Worm (Caenorhabditis elegans) whole organism, midembryonic: Measurements from ENCODE around the gene scly-1.

Source experiments
- T22C8.4 ChIP-seq: fragments of 200-800 bp; sonication (Bioruptor generic); IDR thresholded peaks from 2 replicates; pipeline ENCODE4 v1.3.6; 2022; ENCODE audit warnings: missing genetic modification characterization, missing compliant biosample characterization
- flt-1 ChIP-seq: fragments of 200-800 bp; sonication (Bioruptor generic); IDR thresholded peaks from 2 replicates; pipeline ENCODE4 v1.3.6; 2022; ENCODE audit warnings: missing genetic modification characterization, missing compliant biosample characterization
- klf-2 ChIP-seq: fragments of 200-800 bp; sonication (Bioruptor generic); conservative IDR thresholded peaks from 2 replicates; pipeline ENCODE4 v1.3.6; 2022; ENCODE audit warnings: missing genetic modification reagents, missing genetic modification characterization, missing compliant biosample characterization
- med-1 ChIP-seq: sonication (generic microtip); optimal IDR thresholded peaks from 2 replicates; lab custom pipeline; 2017; ENCODE audit warnings: missing genetic modification characterization, mild to moderate bottlenecking, missing compliant biosample characterization, antibody characterized with exemption, missing genetic modification reagents; ENCODE audit not compliant: insufficient read depth
- tab-1 ChIP-seq: fragments of 200-800 bp; sonication (Bioruptor generic); IDR thresholded peaks from 2 replicates; pipeline ENCODE4 v1.3.6; 2022; ENCODE audit warnings: missing genetic modification characterization, missing compliant biosample characterization
- ztf-23 ChIP-seq: fragments of 200-800 bp; sonication (Bioruptor generic); IDR thresholded peaks from 2 replicates; pipeline ENCODE4 v1.3.6; 2022; ENCODE audit warnings: missing genetic modification reagents, missing genetic modification characterization, missing compliant biosample characterization

DNA sequence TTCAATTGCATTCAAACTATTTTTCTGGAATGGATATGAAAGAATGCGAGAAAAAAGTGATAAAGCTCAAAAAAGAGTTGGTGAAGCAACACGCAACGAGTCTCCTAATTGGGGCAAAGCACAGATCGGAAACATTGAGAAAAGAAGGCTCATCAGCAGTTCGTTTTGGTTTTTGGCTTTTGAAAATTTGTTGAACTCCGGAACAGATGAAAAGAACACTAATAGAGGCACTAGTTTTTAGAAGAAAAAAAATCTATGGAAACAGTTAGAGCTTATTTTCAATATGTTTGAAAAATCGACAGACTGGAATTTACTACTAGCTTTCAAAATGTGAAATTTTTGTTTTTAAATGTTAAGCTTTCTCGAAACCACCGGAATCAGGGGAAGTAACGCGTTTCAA lies 31.0 kb upstream of the scly-1 start:
- no peak for TF ChIP-seq ztf-23 (GFP tag; lab: Robert Waterston, UW)
- TF ChIP-seq med-1 (GFP tag; lab: Kevin White, UChicago), result no peak
- no peak for TF ChIP-seq tab-1 (GFP tag; lab: Robert Waterston, UW)
- TF ChIP-seq klf-2 (GFP tag; lab: Robert Waterston, UW), result no peak
- TF ChIP-seq flt-1 (GFP tag; lab: Robert Waterston, UW), result no peak
- TF ChIP-seq T22C8.4 (GFP tag; lab: Robert Waterston, UW), result no peak
